Fruit fly (Drosophila melanogaster): ENCODE measurements around the gene glo.
A peak's percentile ranks its signal among the peaks of the same experiment; 100 is the strongest.

The glo gene

DNA sequence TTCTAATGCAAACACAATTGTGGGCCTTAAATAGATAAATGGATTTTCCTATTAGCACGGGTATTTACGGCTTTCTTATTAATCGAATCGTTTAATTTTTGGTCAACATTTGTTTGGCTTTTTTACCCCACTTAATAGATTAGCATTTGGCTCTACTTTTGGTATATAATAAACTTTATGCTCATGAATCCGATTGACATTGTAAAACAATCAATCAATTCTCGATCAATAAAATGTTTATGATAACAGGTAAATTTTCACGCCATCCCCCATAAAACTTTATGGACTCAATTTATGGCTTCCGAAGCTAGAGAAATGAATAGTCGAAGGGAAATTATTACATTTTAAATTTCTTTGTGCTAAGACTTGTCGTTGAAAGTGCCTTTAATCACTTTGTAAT is 9.6 kb downstream of the glo start (continued):
- peak; percentile 65 for TF ChIP-seq CG15601 (tag; optimal IDR thresholded peaks at IDR 0.05)
- peak; percentile 66 for TF ChIP-seq Fer3 (tag; optimal IDR thresholded peaks at IDR 0.05)
- no peak for TF ChIP-seq unc-4 (GFP tag; IDR thresholded peaks at IDR 0.05; ENCODE audit: partially characterized antibody)
- TF ChIP-seq danr (GFP tag; IDR thresholded peaks at IDR 0.05) = no peak
- TF ChIP-seq Fer1 (GFP tag; optimal IDR thresholded peaks at IDR 0.05) = peak; percentile 18
- peak; percentile 13; the same call in 1 of the 2 replicates for TF ChIP-seq seq (GFP tag; IDR thresholded peaks at IDR 0.05)
- peak; percentile 22 for TF ChIP-seq CG7987 (GFP tag; optimal IDR thresholded peaks at IDR 0.05)
- no peak for TF ChIP-seq Nf-YC (tag; optimal IDR thresholded peaks at IDR 0.05)
- TF ChIP-seq lmd (GFP tag; IDR thresholded peaks at IDR 0.05) = no peak
- TF ChIP-seq BtbVII (GFP tag; optimal IDR thresholded peaks at IDR 0.05) = peak; percentile 17
- peak; percentile 18 for TF ChIP-seq kah (GFP tag; optimal IDR thresholded peaks at IDR 0.05)
- no peak for TF ChIP-seq CG14050 (GFP tag; IDR thresholded peaks at IDR 0.05)
- TF ChIP-seq sc (optimal IDR thresholded peaks at IDR 0.05) = no peak
- TF ChIP-seq sc (GFP tag; optimal IDR thresholded peaks at IDR 0.05) = peak; percentile 32
- peak; percentile 22 for TF ChIP-seq CG2202 (tag; optimal IDR thresholded peaks at IDR 0.05)
- peak; percentile 35 for TF ChIP-seq CG1233 (GFP tag; optimal IDR thresholded peaks at IDR 0.05)
- peak; percentile 63 for TF ChIP-seq Sox100B (GFP tag; optimal IDR thresholded peaks at IDR 0.05)
- peak; percentile 73 for TF ChIP-seq trem (tag; optimal IDR thresholded peaks at IDR 0.05)
- no peak for TF ChIP-seq Adf1 (GFP tag; IDR thresholded peaks at IDR 0.05)
- peak; percentile 68 for TF ChIP-seq B-H2 (GFP tag; optimal IDR thresholded peaks at IDR 0.05)
- no peak for TF ChIP-seq lilli (GFP tag; optimal IDR thresholded peaks at IDR 0.05)
- TF ChIP-seq CG10431 (GFP tag; optimal IDR thresholded peaks at IDR 0.05) = peak; percentile 64
- TF ChIP-seq pfk (GFP tag; optimal IDR thresholded peaks at IDR 0.05) = peak; percentile 8
- peak; percentile 73 for TF ChIP-seq CG1603 (tag; optimal IDR thresholded peaks at IDR 0.05)
- no peak for TF ChIP-seq shn (GFP tag; optimal IDR thresholded peaks at IDR 0.05)
- TF ChIP-seq Blimp-1 (GFP tag; optimal IDR thresholded peaks at IDR 0.05) = peak; percentile 26
- peak; percentile 9 for TF ChIP-seq CG3407 (GFP tag; optimal IDR thresholded peaks at IDR 0.05)
- TF ChIP-seq gcm2 (GFP tag; optimal IDR thresholded peaks at IDR 0.05) = no peak
- TF ChIP-seq stc (GFP tag; IDR thresholded peaks at IDR 0.05) = 0 out of 2 replicates have a peak, but pooled peaks have one; percentile 13
- no peak for TF ChIP-seq Ada2b (GFP tag; IDR thresholded peaks at IDR 0.05)
- TF ChIP-seq ssp (GFP tag; IDR thresholded peaks at IDR 0.05) = no peak
- peak; percentile 41 for TF ChIP-seq Sox102F (GFP tag; optimal IDR thresholded peaks at IDR 0.05)
- peak; percentile 20 for TF ChIP-seq gro (GFP tag; optimal IDR thresholded peaks at IDR 0.05)
- no peak for TF ChIP-seq peb (GFP tag; IDR thresholded peaks at IDR 0.05)
- peak; percentile 21; the same call in 1 of the 2 replicates for TF ChIP-seq Rfx (GFP tag; IDR thresholded peaks at IDR 0.05)
- peak in 1 of 2 experiments; percentile 84 for TF ChIP-seq Eip74EF (GFP tag; optimal IDR thresholded peaks at IDR 0.05)
- TF ChIP-seq CG8924 (tag; optimal IDR thresholded peaks at IDR 0.05) = peak; percentile 20
- TF ChIP-seq CG7271 (tag; optimal IDR thresholded peaks at IDR 0.05) = peak; percentile 47
- TF ChIP-seq sd (tag; optimal IDR thresholded peaks at IDR 0.05) = peak; percentile 44
- TF ChIP-seq CG5180 (GFP tag; optimal IDR thresholded peaks at IDR 0.05) = no peak
- TF ChIP-seq Gsc (GFP tag; IDR thresholded peaks at IDR 0.05) = no peak
- TF ChIP-seq run (tag; optimal IDR thresholded peaks at IDR 0.05) = peak; percentile 66
- peak; percentile 70 for TF ChIP-seq CG7839 (tag; optimal IDR thresholded peaks at IDR 0.05)
- no peak for TF ChIP-seq pum (GFP tag; optimal IDR thresholded peaks at IDR 0.05)
- TF ChIP-seq CG17361 (GFP tag; IDR thresholded peaks at IDR 0.05) = peak; percentile 28; the same call in 1 of the 3 replicates
- peak; percentile 42 for TF ChIP-seq CTCF (GFP tag; optimal IDR thresholded peaks at IDR 0.05)
- no peak for TF ChIP-seq Dip3 (GFP tag; optimal IDR thresholded peaks at IDR 0.05)
- no peak for TF ChIP-seq cato (GFP tag; optimal IDR thresholded peaks at IDR 0.05; ENCODE audit: borderline replicate concordance)
- no peak for TF ChIP-seq CG5953 (GFP tag; IDR thresholded peaks at IDR 0.05)
- TF ChIP-seq CG2875 (GFP tag; optimal IDR thresholded peaks at IDR 0.05) = peak; percentile 52
- TF ChIP-seq CG32532 (GFP tag; IDR thresholded peaks at IDR 0.05) = no peak
